Worm (Caenorhabditis elegans): ENCODE results near the gene dhs-25.

dhs-25 gene

DNA sequence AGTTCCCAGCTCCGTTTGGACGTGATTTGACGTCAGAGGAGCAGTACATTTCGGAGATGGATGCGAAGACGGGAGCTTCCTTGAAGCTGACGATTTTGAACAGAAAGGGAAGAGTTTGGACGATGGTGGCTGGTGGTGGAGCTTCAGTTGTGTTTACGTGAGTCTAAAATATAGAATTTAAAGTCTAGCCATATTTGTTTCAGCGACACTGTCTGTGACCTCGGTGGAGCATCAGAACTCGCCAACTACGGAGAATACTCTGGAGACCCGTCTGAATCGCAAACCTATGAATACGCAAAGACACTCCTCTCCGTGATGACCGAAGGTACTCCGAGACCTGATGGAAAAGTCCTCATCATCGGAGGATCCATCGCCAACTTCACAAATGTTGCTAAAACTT, 5.8 kb upstream of the dhs-25 start:
- TF ChIP-seq dpl-1 (GFP tag; optimal IDR thresholded peaks at IDR 0.05) (no peak), sdz-12 (GFP tag; optimal IDR thresholded peaks at IDR 0.05) (no peak), ceh-32 (tag; optimal IDR thresholded peaks at IDR 0.05; ENCODE audit: poor library complexity) (no peak), madf-5 (GFP tag; IDR thresholded peaks at IDR 0.05) (no peak), cey-2 (tag; optimal IDR thresholded peaks at IDR 0.05; ENCODE audit: borderline replicate concordance, insufficient read depth) (no peak), F37D6.2 (tag; optimal IDR thresholded peaks at IDR 0.05) (no peak), nhr-77 (tag; optimal IDR thresholded peaks at IDR 0.05) (no peak)

DNA sequence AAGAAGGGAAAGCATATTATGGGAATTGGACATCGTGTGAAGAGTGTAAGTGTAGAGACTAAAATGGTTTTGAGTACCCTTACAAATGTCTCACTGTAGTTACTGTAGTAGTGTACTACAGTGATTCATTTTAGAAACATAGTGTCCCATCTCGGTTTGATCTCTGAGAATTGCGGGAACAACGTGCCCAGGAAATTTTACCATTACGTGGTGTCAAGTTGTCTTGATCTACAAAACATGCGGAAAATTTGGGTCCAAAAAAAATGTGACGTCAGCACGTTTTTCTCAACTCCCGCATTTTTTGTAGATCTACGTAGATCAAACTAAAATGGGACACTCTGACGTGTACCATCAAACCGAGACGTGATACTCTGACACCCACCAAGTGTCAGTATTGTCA, 3.1 kb upstream of the dhs-25 start:
- TF ChIP-seq aha-1 (tag) (peak; percentile 90), zag-1 (tag; optimal IDR thresholded peaks at IDR 0.05) (no peak), php-3 (GFP tag; IDR thresholded peaks at IDR 0.05) (no peak)

DNA sequence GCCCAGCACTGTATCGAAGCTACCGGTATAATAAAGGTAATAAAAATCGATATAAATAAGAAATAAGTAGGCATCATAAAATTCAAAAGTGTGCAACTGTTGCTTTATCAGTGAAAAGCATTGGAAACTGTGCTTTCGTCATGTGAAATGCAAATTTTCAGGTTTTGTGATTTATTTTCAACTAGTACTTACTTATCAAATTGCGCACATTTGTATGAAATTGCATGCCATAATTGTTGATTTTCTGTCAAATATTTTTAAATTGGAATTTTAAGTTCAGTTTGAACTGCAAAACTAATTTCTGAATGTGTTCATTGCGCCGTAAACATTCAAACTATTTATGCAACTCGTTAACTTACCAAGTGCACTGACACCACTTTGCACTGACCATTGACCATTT, 614 bp upstream of the dhs-25 start, which contains the start of gene D1005.4:
D1005.4 (minus strand) TSS at position 101 of the 400 bp plus-strand sequence.
- TF ChIP-seq nhr-28 (tag; optimal IDR thresholded peaks at IDR 0.05) = peak; percentile 38
- no peak for TF ChIP-seq zip-11 (GFP tag; IDR thresholded peaks at IDR 0.05)

DNA sequence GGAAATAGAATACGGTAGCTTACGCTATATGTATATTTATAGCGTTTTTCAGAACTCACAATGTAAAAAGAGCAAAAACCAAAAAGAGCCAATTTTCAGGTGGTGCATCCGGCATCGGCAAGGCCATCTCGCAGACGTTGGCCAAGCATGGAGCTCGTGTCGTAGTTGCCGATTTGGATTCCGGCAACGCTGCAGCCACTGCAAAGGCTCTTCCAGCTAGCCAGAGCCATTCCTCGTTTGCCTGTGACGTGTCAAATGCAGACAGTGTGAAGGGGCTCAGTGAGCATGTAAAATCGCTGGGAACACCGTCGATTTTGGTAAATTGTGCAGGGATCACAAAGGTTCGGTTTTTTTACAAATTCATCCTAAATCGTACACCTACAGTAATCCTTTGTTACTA, 764 bp downstream of the dhs-25 start:
- TF ChIP-seq lin-39 (tag; optimal IDR thresholded peaks at IDR 0.05) = no peak
- TF ChIP-seq snpc-4 (tag; optimal IDR thresholded peaks at IDR 0.05) = no peak
- no peak for TF ChIP-seq F49E8.2 (tag; optimal IDR thresholded peaks at IDR 0.05; ENCODE audit: borderline replicate concordance)
- TF ChIP-seq egl-43 (GFP tag; IDR thresholded peaks at IDR 0.05) = 0 out of 2 replicates have a peak, but pooled peaks have one; percentile 16
- TF ChIP-seq mdt-29 (GFP tag; IDR thresholded peaks at IDR 0.05) = 0 out of 2 replicates have a peak, but pooled peaks have one; percentile 15
- 0 out of 2 replicates have a peak, but pooled peaks have one; percentile 20 for TF ChIP-seq D1046.2 (GFP tag; IDR thresholded peaks at IDR 0.05)
- TF ChIP-seq Y75B8A.6 (GFP tag; IDR thresholded peaks at IDR 0.05) = 0 out of 2 replicates have a peak, but pooled peaks have one; percentile 59
- no peak for TF ChIP-seq dpl-1 (GFP tag; optimal IDR thresholded peaks at IDR 0.05)
- no peak for TF ChIP-seq unc-39 (tag; optimal IDR thresholded peaks at IDR 0.05)
- no peak for TF ChIP-seq nhr-10 (tag; optimal IDR thresholded peaks at IDR 0.05)
- TF ChIP-seq set-16 (GFP tag; IDR thresholded peaks at IDR 0.05) = peak; percentile 53; the same call in 1 of the 2 replicates
- no peak for TF ChIP-seq zip-2 (tag; optimal IDR thresholded peaks at IDR 0.05)
- no peak for TF ChIP-seq ces-1 (GFP tag; optimal IDR thresholded peaks at IDR 0.05)
- 0 out of 2 replicates have a peak, but pooled peaks have one; percentile 12 for TF ChIP-seq Y48G9A.11 (GFP tag; IDR thresholded peaks at IDR 0.05)
- no peak for TF ChIP-seq mxl-2 (GFP tag; conservative IDR thresholded peaks at IDR 0.05)

DNA sequence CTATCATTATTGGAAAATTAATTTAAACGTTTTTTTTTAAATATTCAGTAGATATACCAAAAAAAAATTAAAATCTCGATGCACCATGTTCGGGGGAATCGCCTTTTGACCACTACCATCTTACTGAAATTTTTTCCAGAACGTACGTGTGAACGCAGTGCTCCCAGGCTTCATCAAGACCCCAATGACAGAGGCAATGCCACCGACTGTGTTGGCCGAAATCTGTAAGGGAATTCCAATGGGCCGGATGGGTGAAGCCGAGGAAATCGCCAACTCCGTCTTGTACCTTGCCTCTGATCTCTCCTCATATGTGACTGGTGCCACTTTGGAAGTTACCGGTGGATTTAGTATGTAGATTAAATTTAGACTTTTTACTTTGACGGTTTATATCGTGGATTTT, 2.4 kb downstream of the dhs-25 start:
- TF ChIP-seq zip-2 (tag; optimal IDR thresholded peaks at IDR 0.05) (no peak), sdz-12 (GFP tag; optimal IDR thresholded peaks at IDR 0.05) (peak; percentile 19), jun-1 (tag; optimal IDR thresholded peaks at IDR 0.05) (no peak), Y75B8A.6 (GFP tag; IDR thresholded peaks at IDR 0.05) (0 out of 2 replicates have a peak, but pooled peaks have one; percentile 25), vab-7 (GFP tag; IDR thresholded peaks at IDR 0.05) (peak; percentile 22; the same call in 1 of the 2 replicates), D1046.2 (GFP tag; IDR thresholded peaks at IDR 0.05) (0 out of 2 replicates have a peak, but pooled peaks have one; percentile 19)

DNA sequence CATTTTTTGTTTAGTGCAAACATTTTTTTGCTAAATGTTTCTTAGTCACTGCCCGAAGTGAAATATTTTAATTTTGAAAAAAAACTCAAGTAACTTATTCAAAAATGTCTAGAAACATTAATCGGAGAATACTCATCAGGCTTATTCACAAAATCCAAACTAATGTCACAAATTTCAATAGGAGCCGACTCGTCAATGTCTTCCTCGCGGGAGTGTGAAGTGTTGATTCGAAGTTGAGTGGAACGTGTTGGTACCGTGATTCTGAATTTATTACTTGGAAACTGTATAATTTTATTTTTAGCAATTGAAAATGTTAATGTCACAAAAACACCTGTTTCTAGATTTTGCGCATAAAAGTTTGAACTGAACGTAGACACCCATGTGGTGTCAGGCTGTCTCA, 3.2 kb downstream of the dhs-25 start:
- TF ChIP-seq pqm-1 (tag; optimal IDR thresholded peaks at IDR 0.05) = no peak
- TF ChIP-seq R02D3.7 (tag; optimal IDR thresholded peaks at IDR 0.05) = no peak
- TF ChIP-seq unc-62 (GFP tag; optimal IDR thresholded peaks at IDR 0.05 in 1 of 2) = peak in 1 of 2 experiments; percentile 30
- no peak for TF ChIP-seq unc-62 (tag; optimal IDR thresholded peaks at IDR 0.05)
- peak in 1 of 2 experiments; percentile 29 for TF ChIP-seq daf-16 (GFP tag; optimal IDR thresholded peaks at IDR 0.05)
- TF ChIP-seq daf-16 (tag; optimal IDR thresholded peaks at IDR 0.05) = no peak
- TF ChIP-seq ceh-82 (tag; optimal IDR thresholded peaks at IDR 0.05) = no peak
- no peak for TF ChIP-seq lim-7 (GFP tag; IDR thresholded peaks at IDR 0.05)
- TF ChIP-seq ZK337.2 (GFP tag; IDR thresholded peaks at IDR 0.05) = no peak
- TF ChIP-seq duxl-1 (tag; optimal IDR thresholded peaks at IDR 0.05; ENCODE audit: poor library complexity) = peak; percentile 61
- no peak for TF ChIP-seq nhr-77 (tag; optimal IDR thresholded peaks at IDR 0.05)
- no peak for TF ChIP-seq dmd-6 (GFP tag; IDR thresholded peaks at IDR 0.05)
